Worm (Caenorhabditis elegans) whole organism, midembryonic: Measurements from ENCODE around the gene srx-17.

Source experiments
- cog-1 ChIP-seq: sonication (generic microtip); optimal IDR thresholded peaks from 2 replicates; lab custom pipeline; 2016; ENCODE audit warnings: missing genetic modification characterization, missing compliant biosample characterization
- flt-1 ChIP-seq: fragments of 200-800 bp; sonication (Bioruptor generic); IDR thresholded peaks from 2 replicates; pipeline ENCODE4 v1.3.6; 2022; ENCODE audit warnings: missing genetic modification characterization, missing compliant biosample characterization
- ref-1 ChIP-seq: fragments of 200-800 bp; sonication (Bioruptor generic); conservative IDR thresholded peaks from 2 replicates; pipeline ENCODE4 v1.3.6; 2022; ENCODE audit warnings: missing genetic modification reagents, missing genetic modification characterization, missing compliant biosample characterization
- tab-1 ChIP-seq: fragments of 200-800 bp; sonication (Bioruptor generic); IDR thresholded peaks from 2 replicates; pipeline ENCODE4 v1.3.6; 2022; ENCODE audit warnings: missing genetic modification characterization, missing compliant biosample characterization

ce11 chrV:13866353-13866752 lies 25.3 kb downstream of the srx-17 start, which contains the start of gene nhr-175:
- TF ChIP-seq flt-1 (GFP tag; lab: Robert Waterston, UW) (no peak), tab-1 (no peak), cog-1 (no peak), ref-1 (GFP tag; lab: Robert Waterston, UW) (no peak)
